Fruit fly (Drosophila melanogaster) whole organism, pupa: Measurements from ENCODE around the gene TAF1B.
A peak's percentile ranks its signal among the peaks of the same experiment; 100 is the strongest.

Experiments used
- CG10348 ChIP-seq: fragments of 200-800 bp; sonication (Bioruptor generic); IDR thresholded peaks from 2 replicates; pipeline ENCODE4 v1.3.6; 2022; ENCODE audit warnings: missing biosample characterization, missing genetic modification characterization
- CG12605 ChIP-seq: fragments of 200-800 bp; sonication (Bioruptor generic); IDR thresholded peaks from 2 replicates; pipeline ENCODE4 v1.3.6; 2022; ENCODE audit warnings: missing biosample characterization, missing genetic modification characterization
- CG13204 ChIP-seq: fragments of 200-800 bp; sonication (Bioruptor generic); optimal IDR thresholded peaks from 2 replicates; lab custom pipeline; 2018; ENCODE audit warnings: missing biosample characterization, mild to moderate bottlenecking, missing genetic modification characterization, moderate library complexity
- CG14655 ChIP-seq: fragments of 200-800 bp; sonication (Bioruptor generic); optimal IDR thresholded peaks from 3 replicates; lab custom pipeline; 2017; ENCODE audit warnings: mild to moderate bottlenecking, missing biosample characterization, missing genetic modification reagents, missing genetic modification characterization
- CG15710 ChIP-seq: fragments of 200-800 bp; sonication (Bioruptor generic); optimal IDR thresholded peaks from 2 replicates; lab custom pipeline; 2018; ENCODE audit warnings: missing biosample characterization, mild to moderate bottlenecking, missing genetic modification characterization, moderate library complexity
- CG17806 ChIP-seq: fragments of 200-800 bp; sonication (Bioruptor generic); optimal IDR thresholded peaks from 2 replicates; lab custom pipeline; 2018; ENCODE audit warnings: missing biosample characterization, mild to moderate bottlenecking, missing genetic modification characterization, moderate library complexity
- CG32121 ChIP-seq: fragments of 200-800 bp; sonication (Bioruptor generic); IDR thresholded peaks from 2 replicates; pipeline ENCODE4 v1.3.6; 2022; ENCODE audit warnings: missing biosample characterization, missing genetic modification characterization
- CG34367 ChIP-seq: fragments of 200-800 bp; sonication (Bioruptor generic); optimal IDR thresholded peaks from 2 replicates; lab custom pipeline; 2018; ENCODE audit warnings: missing biosample characterization, mild to moderate bottlenecking, missing genetic modification characterization
- CG4496 ChIP-seq: fragments of 200-800 bp; sonication (Bioruptor generic); IDR thresholded peaks from 3 replicates; pipeline ENCODE4 v1.3.6; 2022; ENCODE audit warnings: missing biosample characterization, missing genetic modification characterization
- CG8159 ChIP-seq: fragments of 200-800 bp; sonication (Bioruptor generic); optimal IDR thresholded peaks from 3 replicates; lab custom pipeline; 2018; ENCODE audit warnings: missing biosample characterization, mild to moderate bottlenecking, missing genetic modification characterization, moderate library complexity
- CG8301 ChIP-seq: fragments of 200-800 bp; sonication (Bioruptor generic); optimal IDR thresholded peaks from 2 replicates; lab custom pipeline; 2018; ENCODE audit warnings: missing biosample characterization, mild to moderate bottlenecking, missing genetic modification characterization
- CG9948 ChIP-seq: fragments of 200-800 bp; sonication (Bioruptor generic); optimal IDR thresholded peaks from 2 replicates; lab custom pipeline; 2018; ENCODE audit warnings: missing biosample characterization, mild to moderate bottlenecking, missing genetic modification characterization, moderate library complexity
- D1 ChIP-seq: fragments of 200-800 bp; sonication (Bioruptor generic); optimal IDR thresholded peaks from 2 replicates; lab custom pipeline; 2018; ENCODE audit warnings: missing biosample characterization, mild to moderate bottlenecking, missing genetic modification characterization, moderate library complexity
- EcR ChIP-seq: fragments of 200-800 bp; sonication (Bioruptor generic); optimal IDR thresholded peaks from 3 replicates; lab custom pipeline; 2019; ENCODE audit warnings: missing biosample characterization, missing genetic modification characterization, mild to moderate bottlenecking, moderate library complexity, missing genetic modification reagents
- Ets98B ChIP-seq: fragments of 200-800 bp; sonication (Bioruptor generic); IDR thresholded peaks from 2 replicates; pipeline ENCODE4 v1.3.6; 2022; ENCODE audit warnings: missing biosample characterization, missing genetic modification characterization
- Pif1A ChIP-seq: fragments of 200-800 bp; sonication (Bioruptor generic); optimal IDR thresholded peaks from 3 replicates; lab custom pipeline; 2016; ENCODE audit warnings: missing biosample characterization, missing genetic modification characterization
- Pif1B ChIP-seq: fragments of 200-800 bp; sonication (Bioruptor generic); optimal IDR thresholded peaks from 3 replicates; lab custom pipeline; 2016; ENCODE audit warnings: missing biosample characterization, missing genetic modification characterization
- Snoo ChIP-seq: fragments of 200-800 bp; sonication (Bioruptor generic); optimal IDR thresholded peaks from 3 replicates; lab custom pipeline; 2017; ENCODE audit warnings: missing biosample characterization, mild to moderate bottlenecking, missing genetic modification characterization, inconsistent platforms
- fd96Ca ChIP-seq: fragments of 200-800 bp; sonication (Bioruptor generic); IDR thresholded peaks from 3 replicates; pipeline ENCODE4 v1.3.6; 2022; ENCODE audit warnings: missing biosample characterization, missing genetic modification characterization
- gl ChIP-seq: fragments of 200-800 bp; sonication (Bioruptor generic); optimal IDR thresholded peaks from 2 replicates; lab custom pipeline; 2018; ENCODE audit warnings: missing biosample characterization, mild to moderate bottlenecking, missing genetic modification characterization
- rn ChIP-seq: fragments of 200-800 bp; sonication (Bioruptor generic); IDR thresholded peaks from 2 replicates; pipeline ENCODE4 v1.3.6; 2022; ENCODE audit warnings: missing biosample characterization, missing genetic modification characterization

The TAF1B gene

dm6 chr3R:10095052-10095451, 48.9 kb downstream of the TAF1B start:
- TF ChIP-seq CG12605 (GFP tag; lab: Robert Waterston, UW) (no peak), CG34367 (tag; lab: Kevin White, UChicago) (no peak), EcR (GFP tag; lab: Kevin White, UChicago) (no peak), CG8159 (tag; lab: Kevin White, UChicago) (no peak), D1 (tag; lab: Kevin White, UChicago) (no peak), CG17806 (tag; lab: Kevin White, UChicago) (no peak), CG14655 (no peak), Pif1B (no peak), CG32121 (GFP tag; lab: Robert Waterston, UW) (no peak), rn (GFP tag; lab: Robert Waterston, UW) (no peak), Snoo (no peak), CG10348 (no peak), CG15710 (tag; lab: Kevin White, UChicago) (no peak), Pif1A (GFP tag; lab: Kevin White, UChicago) (no peak), CG13204 (GFP tag; lab: Kevin White, UChicago) (no peak), CG4496 (GFP tag; lab: Robert Waterston, UW) (no peak), CG8301 (no peak), CG9948 (tag; lab: Kevin White, UChicago) (no peak)

dm6 chr3R:10093252-10094030, 50.5 kb downstream of the TAF1B start:
- no peak for TF ChIP-seq CG15710 (tag; lab: Kevin White, UChicago)
- TF ChIP-seq CG10348 = no peak
- peak; percentile 64; the same call in 1 of the 2 replicates for TF ChIP-seq CG12605 (GFP tag; lab: Robert Waterston, UW)
- TF ChIP-seq Ets98B (GFP tag; lab: Robert Waterston, UW) = peak; percentile 58; the same call in 1 of the 2 replicates
- TF ChIP-seq EcR (GFP tag; lab: Kevin White, UChicago) = peak; percentile 11
- TF ChIP-seq CG13204 (GFP tag; lab: Kevin White, UChicago) = no peak
- TF ChIP-seq Pif1A (GFP tag; lab: Kevin White, UChicago) = no peak
- TF ChIP-seq Pif1B = no peak
- no peak for TF ChIP-seq fd96Ca (GFP tag; lab: Robert Waterston, UW)
- TF ChIP-seq gl = no peak
- TF ChIP-seq D1 (tag; lab: Kevin White, UChicago) = no peak
- no peak for TF ChIP-seq CG34367 (tag; lab: Kevin White, UChicago)
- TF ChIP-seq CG14655 = no peak
- no peak for TF ChIP-seq CG8301
- TF ChIP-seq CG4496 (GFP tag; lab: Robert Waterston, UW) = peak; percentile 76
- TF ChIP-seq CG32121 (GFP tag; lab: Robert Waterston, UW) = no peak
- no peak for TF ChIP-seq CG8159 (tag; lab: Kevin White, UChicago)

- TF ChIP-seq CG17806 (tag; lab: Kevin White, UChicago) (no peak), Pif1B (no peak), CG13204 (GFP tag; lab: Kevin White, UChicago) (no peak)
Measured at dm6 chr3R:10091513-10091912, 52.5 kb downstream of the TAF1B start.

- TF ChIP-seq CG4496 (GFP tag; lab: Robert Waterston, UW) (peak; percentile 31; the same call in 1 of the 3 replicates), Pif1B (no peak)
Measured at dm6 chr3R:10090906-10091305, 53.1 kb downstream of the TAF1B start.
